Fruit fly (Drosophila melanogaster) whole organism, embryonic: ENCODE data around the gene mRpL13.

Source experiments
- ATbp ChIP-seq: fragments of 200-800 bp; sonication (Bioruptor generic); optimal IDR thresholded peaks from 2 replicates; lab custom pipeline; 2017; ENCODE audit warnings: missing biosample characterization, mild to moderate bottlenecking, missing genetic modification characterization, missing genetic modification reagents
- CG10147 ChIP-seq: fragments of 200-800 bp; sonication (Bioruptor generic); optimal IDR thresholded peaks from 2 replicates; lab custom pipeline; 2019; ENCODE audit warnings: missing biosample characterization, mild to moderate bottlenecking, missing genetic modification characterization, moderate library complexity
- CG10462 ChIP-seq: fragments of 200-800 bp; sonication (Bioruptor generic); optimal IDR thresholded peaks from 2 replicates; lab custom pipeline; 2016; ENCODE audit warnings: missing biosample characterization, missing genetic modification characterization
- CG10959 ChIP-seq: fragments of 200-800 bp; sonication (Bioruptor generic); IDR thresholded peaks from 2 replicates; pipeline ENCODE4 v1.3.6; 2022; ENCODE audit warnings: missing biosample characterization, missing genetic modification characterization
- CG11398 ChIP-seq: fragments of 200-800 bp; sonication (Bioruptor generic); optimal IDR thresholded peaks from 2 replicates; lab custom pipeline; 2016; ENCODE audit warnings: missing biosample characterization, missing genetic modification characterization
- CG12299 ChIP-seq: fragments of 200-800 bp; sonication (Bioruptor generic); optimal IDR thresholded peaks from 2 replicates; lab custom pipeline; 2018; ENCODE audit warnings: missing biosample characterization, mild to moderate bottlenecking, missing genetic modification characterization
- CG17359 ChIP-seq: fragments of 200-800 bp; sonication (Bioruptor generic); optimal IDR thresholded peaks from 3 replicates; lab custom pipeline; 2018; ENCODE audit warnings: missing biosample characterization, mild to moderate bottlenecking, missing genetic modification characterization, moderate library complexity
- CG17361 ChIP-seq: fragments of 200-800 bp; sonication (Bioruptor generic); IDR thresholded peaks from 3 replicates; pipeline ENCODE4 v1.3.6; 2022; ENCODE audit warnings: missing biosample characterization, missing genetic modification characterization
- CG18599 ChIP-seq: fragments of 200-800 bp; sonication (Bioruptor generic); optimal IDR thresholded peaks from 3 replicates; lab custom pipeline; 2017; ENCODE audit warnings: missing biosample characterization, missing genetic modification characterization, mild to moderate bottlenecking, moderate library complexity, missing genetic modification reagents
- CG31365 ChIP-seq: fragments of 200-800 bp; sonication (Bioruptor generic); optimal IDR thresholded peaks from 2 replicates; lab custom pipeline; 2018; ENCODE audit warnings: missing biosample characterization, mild to moderate bottlenecking, missing genetic modification characterization
- CG32767 ChIP-seq: fragments of 200-800 bp; sonication (Bioruptor generic); IDR thresholded peaks from 2 replicates; pipeline ENCODE4 v1.3.6; 2022; ENCODE audit warnings: missing biosample characterization, missing genetic modification characterization
- CG34422 ChIP-seq: fragments of 200-800 bp; sonication (Bioruptor generic); IDR thresholded peaks from 3 replicates; pipeline ENCODE4 v1.3.6; 2022; ENCODE audit warnings: missing biosample characterization, missing genetic modification characterization
- CG6689 ChIP-seq: fragments of 200-800 bp; sonication (Bioruptor generic); IDR thresholded peaks from 2 replicates; pipeline ENCODE4 v1.3.6; 2022; ENCODE audit warnings: missing biosample characterization, missing genetic modification characterization
- CG6813 ChIP-seq: fragments of 200-800 bp; sonication (Bioruptor generic); optimal IDR thresholded peaks from 2 replicates; lab custom pipeline; 2017; ENCODE audit warnings: missing biosample characterization, missing genetic modification characterization, mild to moderate bottlenecking, moderate library complexity, missing genetic modification reagents
- CG7372 ChIP-seq: fragments of 200-800 bp; sonication (Bioruptor generic); IDR thresholded peaks from 2 replicates; pipeline ENCODE4 v1.3.6; 2022; ENCODE audit warnings: missing biosample characterization, missing genetic modification characterization
- CG7745 ChIP-seq: fragments of 200-800 bp; sonication (Bioruptor generic); optimal IDR thresholded peaks from 2 replicates; lab custom pipeline; 2018; ENCODE audit warnings: missing biosample characterization, mild to moderate bottlenecking, missing genetic modification characterization, moderate library complexity
- CG8089 ChIP-seq: fragments of 200-800 bp; sonication (Bioruptor generic); optimal IDR thresholded peaks from 3 replicates; lab custom pipeline; 2016; ENCODE audit warnings: missing biosample characterization, missing genetic modification characterization
- CG8944 ChIP-seq: fragments of 200-800 bp; sonication (Bioruptor generic); optimal IDR thresholded peaks from 3 replicates; lab custom pipeline; 2016; ENCODE audit warnings: missing biosample characterization, missing genetic modification characterization
- CG9727 ChIP-seq: fragments of 200-800 bp; sonication (Bioruptor generic); optimal IDR thresholded peaks from 3 replicates; lab custom pipeline; 2017; ENCODE audit warnings: missing biosample characterization, mild to moderate bottlenecking, missing genetic modification characterization
- Dll ChIP-seq: fragments of 200-800 bp; sonication (Bioruptor generic); IDR thresholded peaks from 4 replicates; pipeline ENCODE4 v1.3.6; 2022; ENCODE audit warnings: missing biosample characterization, missing genetic modification characterization; ENCODE audit not compliant: partially characterized antibody
- Dref ChIP-seq: fragments of 200-800 bp; sonication (Bioruptor generic); IDR thresholded peaks from 2 replicates; pipeline ENCODE4 v1.3.6; 2022; ENCODE audit warnings: missing biosample characterization, missing genetic modification characterization
- Ets97D ChIP-seq: fragments of 200-800 bp; sonication (Bioruptor generic); optimal IDR thresholded peaks from 3 replicates; lab custom pipeline; 2016; ENCODE audit warnings: missing biosample characterization, missing genetic modification characterization
- Gug ChIP-seq: fragments of 200-800 bp; sonication (Bioruptor generic); IDR thresholded peaks from 4 replicates; pipeline ENCODE4 v1.3.6; 2022; ENCODE audit warnings: missing biosample characterization, missing genetic modification characterization
- H15 ChIP-seq: fragments of 200-800 bp; sonication (Bioruptor generic); IDR thresholded peaks from 3 replicates; pipeline ENCODE4 v1.3.6; 2022; ENCODE audit warnings: missing biosample characterization, missing genetic modification characterization
- HLH54F ChIP-seq: fragments of 200-800 bp; sonication (Bioruptor generic); optimal IDR thresholded peaks from 3 replicates; lab custom pipeline; 2016; ENCODE audit warnings: missing biosample characterization, missing genetic modification characterization
- Hr3 ChIP-seq: fragments of 200-800 bp; sonication (Bioruptor generic); optimal IDR thresholded peaks from 3 replicates; lab custom pipeline; 2016; ENCODE audit warnings: missing biosample characterization, missing genetic modification characterization
- Hr51 ChIP-seq, 2 experiments: fragments of 200-800 bp; sonication (Bioruptor generic); optimal IDR thresholded peaks; 2 replicates in 1 of 2; 3 replicates in 1 of 2; lab custom pipeline; 2016 to 2018; ENCODE audit warnings: missing biosample characterization in 2 of 2, missing genetic modification characterization in 2 of 2, mild to moderate bottlenecking in 1 of 2, moderate library complexity in 1 of 2
- Kr ChIP-seq: fragments of 200-800 bp; sonication (Bioruptor generic); optimal IDR thresholded peaks from 2 replicates; lab custom pipeline; 2017; ENCODE audit warnings: missing biosample characterization, mild to moderate bottlenecking, missing genetic modification characterization
- NFAT ChIP-seq: fragments of 200-800 bp; sonication (Bioruptor generic); IDR thresholded peaks from 2 replicates; pipeline ENCODE4 v1.3.6; 2022; ENCODE audit warnings: missing biosample characterization, missing genetic modification characterization
- Neu2 ChIP-seq: fragments of 200-800 bp; sonication (Bioruptor generic); optimal IDR thresholded peaks from 3 replicates; lab custom pipeline; 2016; ENCODE audit warnings: missing biosample characterization, missing genetic modification characterization, borderline replicate concordance
- Nf-YA ChIP-seq: fragments of 200-800 bp; sonication (Bioruptor generic); IDR thresholded peaks from 2 replicates; pipeline ENCODE4 v1.3.6; 2022; ENCODE audit warnings: missing biosample characterization, missing genetic modification characterization
- Nf-YB ChIP-seq: fragments of 200-800 bp; sonication (Bioruptor generic); optimal IDR thresholded peaks from 3 replicates; lab custom pipeline; 2019; ENCODE audit warnings: missing biosample characterization, mild to moderate bottlenecking, missing genetic modification characterization, moderate library complexity
- Poxn ChIP-seq: fragments of 200-800 bp; sonication (Bioruptor generic); IDR thresholded peaks from 2 replicates; pipeline ENCODE4 v1.3.6; 2022; ENCODE audit warnings: missing biosample characterization, missing genetic modification characterization
- Side ChIP-seq: fragments of 200-800 bp; sonication (Bioruptor generic); optimal IDR thresholded peaks from 2 replicates; lab custom pipeline; 2016; ENCODE audit warnings: missing biosample characterization, missing genetic modification characterization
- Taf1 ChIP-seq: fragments of 200-800 bp; sonication (Bioruptor generic); IDR thresholded peaks from 2 replicates; pipeline ENCODE4 v1.3.6; 2022; ENCODE audit warnings: missing biosample characterization, missing genetic modification characterization
- bcd ChIP-seq: fragments of 200-800 bp; sonication (Bioruptor generic); optimal IDR thresholded peaks from 2 replicates; lab custom pipeline; 2017; ENCODE audit warnings: missing biosample characterization, mild to moderate bottlenecking, missing genetic modification characterization
- da ChIP-seq: fragments of 200-800 bp; sonication (Bioruptor generic); optimal IDR thresholded peaks from 2 replicates; lab custom pipeline; 2016; ENCODE audit warnings: missing biosample characterization, missing genetic modification characterization
- dan ChIP-seq: fragments of 200-800 bp; sonication (Bioruptor generic); IDR thresholded peaks from 2 replicates; pipeline ENCODE4 v1.3.6; 2022; ENCODE audit warnings: missing biosample characterization, missing genetic modification characterization
- gsb ChIP-seq: fragments of 200-800 bp; sonication (Bioruptor generic); IDR thresholded peaks from 2 replicates; pipeline ENCODE4 v1.3.6; 2022; ENCODE audit warnings: missing biosample characterization, missing genetic modification characterization
- h ChIP-seq: fragments of >200 bp; optimal IDR thresholded peaks from 2 replicates; lab custom pipeline; 2017
- lab ChIP-seq: fragments of 200-800 bp; sonication (Bioruptor generic); optimal IDR thresholded peaks from 3 replicates; lab custom pipeline; 2017; ENCODE audit warnings: missing biosample characterization, missing genetic modification characterization, mild to moderate bottlenecking, moderate library complexity, missing genetic modification reagents
- mld ChIP-seq: fragments of 200-800 bp; sonication (Bioruptor generic); IDR thresholded peaks from 3 replicates; pipeline ENCODE4 v1.3.6; 2022; ENCODE audit warnings: missing biosample characterization, missing genetic modification characterization; ENCODE audit not compliant: partially characterized antibody
- nom ChIP-seq: fragments of 200-800 bp; sonication (Bioruptor generic); optimal IDR thresholded peaks from 2 replicates; lab custom pipeline; 2017; ENCODE audit warnings: missing biosample characterization, missing genetic modification characterization, mild to moderate bottlenecking, moderate library complexity, missing genetic modification reagents
- otp ChIP-seq: fragments of 200-800 bp; sonication (Bioruptor generic); IDR thresholded peaks from 3 replicates; pipeline ENCODE4, ENCODE4 v1.3.6; 2022; ENCODE audit warnings: missing biosample characterization, missing genetic modification characterization
- pb ChIP-seq: fragments of 200-800 bp; sonication (Bioruptor generic); optimal IDR thresholded peaks from 3 replicates; lab custom pipeline; 2016; ENCODE audit warnings: missing biosample characterization, missing genetic modification characterization
- schlank ChIP-seq: fragments of 200-800 bp; sonication (Bioruptor generic); optimal IDR thresholded peaks from 2 replicates; lab custom pipeline; 2018; ENCODE audit warnings: missing biosample characterization, mild to moderate bottlenecking, missing genetic modification characterization
- sna ChIP-seq: fragments of 200-800 bp; sonication (Bioruptor generic); IDR thresholded peaks from 2 replicates; pipeline ENCODE4 v1.3.6; 2022; ENCODE audit warnings: missing biosample characterization, missing genetic modification characterization; ENCODE audit not compliant: partially characterized antibody
- stc ChIP-seq: fragments of 200-800 bp; sonication (Bioruptor generic); IDR thresholded peaks from 2 replicates; pipeline ENCODE4 v1.3.6; 2022; ENCODE audit warnings: missing biosample characterization, missing genetic modification characterization
- tap ChIP-seq: fragments of 200-800 bp; optimal IDR thresholded peaks from 3 replicates; lab custom pipeline; 2019; ENCODE audit warnings: missing biosample characterization, mild to moderate bottlenecking, missing genetic modification characterization, moderate library complexity
- wek ChIP-seq: fragments of 200-800 bp; sonication (Bioruptor generic); optimal IDR thresholded peaks from 3 replicates; lab custom pipeline; 2018; ENCODE audit warnings: missing biosample characterization, mild to moderate bottlenecking, missing genetic modification characterization, moderate library complexity
- zf30C ChIP-seq: fragments of 200-800 bp; sonication (Bioruptor generic); optimal IDR thresholded peaks from 3 replicates; lab custom pipeline; 2018; ENCODE audit warnings: missing biosample characterization, mild to moderate bottlenecking, missing genetic modification characterization

mRpL13 gene

DNA sequence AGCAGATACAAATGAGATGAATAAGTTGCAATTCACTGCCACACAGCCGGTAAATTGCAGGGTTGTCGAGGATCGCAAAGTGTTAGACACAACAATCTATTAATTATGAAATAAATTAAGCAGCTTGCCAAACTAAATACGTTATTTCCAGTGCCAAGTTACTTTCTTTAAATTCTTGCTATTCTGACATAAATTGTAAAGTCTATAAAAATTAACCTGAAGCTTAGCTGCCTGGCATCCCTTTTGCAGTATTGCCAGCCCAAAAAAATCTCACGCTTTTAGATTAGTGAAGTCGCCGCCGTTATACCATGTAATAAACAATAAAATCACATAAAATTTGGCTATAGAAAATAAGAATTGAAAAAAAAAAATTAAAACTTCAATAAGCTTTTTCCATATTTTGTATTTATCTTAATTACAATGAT lies 1.4 kb downstream of the mRpL13 start (continued):
- TF ChIP-seq mld (GFP tag; lab: Robert Waterston, UW) = no peak
- TF ChIP-seq Dll (GFP tag; lab: Robert Waterston, UW) = no peak
- TF ChIP-seq pb (GFP tag; lab: Kevin White, UChicago) = peak; percentile 53
- peak; percentile 92 for TF ChIP-seq tap (tag; lab: Kevin White, UChicago)
- peak; percentile 85 for TF ChIP-seq CG10462 (GFP tag; lab: Kevin White, UChicago)
- peak; percentile 88 for TF ChIP-seq NFAT (GFP tag; lab: Robert Waterston, UW)
- TF ChIP-seq wek (GFP tag; lab: Kevin White, UChicago) = peak; percentile 78
- peak; percentile 86 for TF ChIP-seq bcd (GFP tag; lab: Kevin White, UChicago)
- no peak for TF ChIP-seq CG7745 (tag; lab: Kevin White, UChicago)
- no peak for TF ChIP-seq h (lab: Kevin White, UChicago)
- peak; percentile 91 for TF ChIP-seq CG12299 (tag; lab: Kevin White, UChicago)
- peak; percentile 95 for TF ChIP-seq CG18599
- TF ChIP-seq Dref (GFP tag; lab: Robert Waterston, UW) = no peak
- peak; percentile 80 for TF ChIP-seq da
- peak; percentile 77 to 94 for TF ChIP-seq Hr51 (GFP tag; optimal IDR thresholded peaks at IDR 0.05; lab: Kevin White, UChicago)
- TF ChIP-seq otp = peak; percentile 92
- TF ChIP-seq CG7372 = peak; percentile 91
- peak; percentile 83 for TF ChIP-seq CG10959
- no peak for TF ChIP-seq sna (GFP tag; lab: Robert Waterston, UW)
- TF ChIP-seq stc = peak; percentile 90
- TF ChIP-seq ATbp (GFP tag; lab: Kevin White, UChicago) = peak; percentile 91
- no peak for TF ChIP-seq Neu2 (GFP tag; lab: Kevin White, UChicago)
- TF ChIP-seq Ets97D (GFP tag; lab: Kevin White, UChicago) = peak; percentile 60
- TF ChIP-seq CG32767 (GFP tag; lab: Robert Waterston, UW) = peak; percentile 89
- TF ChIP-seq Hr3 (GFP tag; lab: Kevin White, UChicago) = peak; percentile 87
- TF ChIP-seq zf30C = no peak
- TF ChIP-seq HLH54F (GFP tag; lab: Kevin White, UChicago) = peak; percentile 92
- peak; percentile 91 for TF ChIP-seq Nf-YA
- TF ChIP-seq CG17361 (GFP tag; lab: Robert Waterston, UW) = peak; percentile 90
- TF ChIP-seq lab = peak; percentile 95
- no peak for TF ChIP-seq Kr (GFP tag; lab: Kevin White, UChicago)
- peak; percentile 69 for TF ChIP-seq Nf-YB
- peak; percentile 81 for TF ChIP-seq Taf1 (GFP tag; lab: Robert Waterston, UW)
- peak; percentile 93 for TF ChIP-seq CG34422
- peak; percentile 88 for TF ChIP-seq H15 (GFP tag; lab: Robert Waterston, UW)
- TF ChIP-seq dan (GFP tag; lab: Robert Waterston, UW) = 0 out of 2 replicates have a peak, but pooled peaks have one; percentile 13
- peak; percentile 74 for TF ChIP-seq Poxn
- peak; percentile 88 for TF ChIP-seq CG8944
- peak; percentile 70 for TF ChIP-seq Side (GFP tag; lab: Kevin White, UChicago)
- TF ChIP-seq CG31365 (tag; lab: Kevin White, UChicago) = peak; percentile 70
- TF ChIP-seq CG9727 (GFP tag; lab: Kevin White, UChicago) = peak; percentile 69
- TF ChIP-seq CG6689 (GFP tag; lab: Robert Waterston, UW) = peak; percentile 92
- TF ChIP-seq CG17359 (tag; lab: Kevin White, UChicago) = peak; percentile 92
- TF ChIP-seq CG11398 (GFP tag; lab: Kevin White, UChicago) = peak; percentile 86
- TF ChIP-seq nom (GFP tag; lab: Kevin White, UChicago) = peak; percentile 90
- peak; percentile 78 for TF ChIP-seq schlank
- peak; percentile 82 for TF ChIP-seq gsb (GFP tag; lab: Robert Waterston, UW)
- TF ChIP-seq CG8089 (GFP tag; lab: Kevin White, UChicago) = peak; percentile 73
- TF ChIP-seq CG6813 (GFP tag; lab: Kevin White, UChicago) = peak; percentile 95
- peak; percentile 82 for TF ChIP-seq CG10147 (GFP tag; lab: Kevin White, UChicago)
- TF ChIP-seq Gug = peak; percentile 86
